Worm (Caenorhabditis elegans): ENCODE data around the gene T19D2.3.
A peak's percentile ranks its signal among the peaks of the same experiment; 100 is the strongest.

The T19D2.3 gene

ce11 chrX:3966332-3966731 lies 27.3 kb downstream of the T19D2.3 start, which contains the start of gene C16B8.2:
Gene C16B8.2, minus strand, starts transcription at chrX:3966432.
- TF ChIP-seq elt-1 (tag; optimal IDR thresholded peaks at IDR 0.05) (no peak), ztf-4 (tag; optimal IDR thresholded peaks at IDR 0.05) (no peak), zag-1 (tag; optimal IDR thresholded peaks at IDR 0.05) (no peak), peb-1 (tag; optimal IDR thresholded peaks at IDR 0.05) (no peak)

DNA sequence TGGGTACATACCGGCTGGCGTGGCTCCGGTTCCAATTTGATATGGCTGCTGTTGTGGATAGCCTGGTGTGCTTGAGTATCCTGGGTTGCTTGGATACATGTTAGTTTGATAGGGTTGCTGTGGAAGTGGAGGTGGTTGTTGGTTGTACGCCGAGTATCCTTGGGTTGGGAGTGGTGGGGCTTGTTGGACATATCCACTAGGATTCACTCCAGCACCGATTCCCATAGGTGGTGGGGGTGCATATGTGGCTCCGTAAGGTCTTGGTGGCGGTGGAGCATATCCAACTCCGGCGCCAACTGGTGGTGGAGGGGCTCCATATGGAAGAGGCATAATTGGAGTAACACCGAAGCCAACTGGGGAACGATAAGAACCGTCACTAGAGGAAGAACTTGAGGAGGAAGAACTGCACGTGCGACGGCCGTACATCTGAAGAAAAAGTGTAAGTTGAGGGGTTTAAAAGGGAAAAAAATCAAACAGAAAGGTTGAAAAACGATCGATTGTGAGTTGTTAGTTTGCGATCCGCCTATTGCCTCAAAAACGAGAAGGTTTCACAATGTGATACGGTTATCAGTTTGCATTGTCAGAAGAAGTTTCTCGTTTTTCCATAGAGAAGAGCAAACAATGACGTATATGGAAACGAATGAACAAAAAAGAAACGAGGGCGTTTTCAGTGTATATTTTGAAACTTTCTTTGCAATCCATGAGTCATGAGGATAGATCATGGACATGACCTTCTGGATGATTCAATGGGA lies 29.3 kb downstream of the T19D2.3 start, which contains the start of gene C16B8.3:
TSS of gene C16B8.3 (minus strand) at position 426 of the 752 bp plus-strand sequence.
- TF ChIP-seq egl-27 (tag; optimal IDR thresholded peaks at IDR 0.05) (no peak), mdl-1 (tag; optimal IDR thresholded peaks at IDR 0.05) (peak in 1 of 2 experiments; percentile 11), gmeb-1 (tag; optimal IDR thresholded peaks at IDR 0.05) (peak; percentile 37), aly-2 (tag; optimal IDR thresholded peaks at IDR 0.05) (no peak), nhr-11 (tag; optimal IDR thresholded peaks at IDR 0.05) (no peak), crh-2 (tag; optimal IDR thresholded peaks at IDR 0.05) (peak; percentile 61), skn-1 (tag; optimal IDR thresholded peaks at IDR 0.05) (no peak), ZK546.5 (tag; optimal IDR thresholded peaks at IDR 0.05) (no peak), snpc-4 (tag; optimal IDR thresholded peaks at IDR 0.05) (no peak), ztf-1 (GFP tag; conservative IDR thresholded peaks at IDR 0.05) (no peak), elt-1 (tag; optimal IDR thresholded peaks at IDR 0.05) (no peak), mab-5 (tag; optimal IDR thresholded peaks at IDR 0.05) (no peak), dmd-4 (tag; optimal IDR thresholded peaks at IDR 0.05) (no peak), peb-1 (tag; optimal IDR thresholded peaks at IDR 0.05) (no peak), ztf-4 (tag; optimal IDR thresholded peaks at IDR 0.05) (no peak), ceh-16 (tag; optimal IDR thresholded peaks at IDR 0.05) (no peak), elt-3 (tag; optimal IDR thresholded peaks at IDR 0.05) (no peak), sem-4 (tag; optimal IDR thresholded peaks at IDR 0.05) (no peak), nhr-12 (tag; optimal IDR thresholded peaks at IDR 0.05) (no peak), Y55F3AM.14 (GFP tag; optimal IDR thresholded peaks at IDR 0.05) (no peak), nhr-129 (tag; optimal IDR thresholded peaks at IDR 0.05) (no peak), blmp-1 (tag; optimal IDR thresholded peaks at IDR 0.05; ENCODE audit: insufficient read depth) (no peak), mbf-1 (tag; optimal IDR thresholded peaks at IDR 0.05) (no peak), sma-9 (GFP tag; optimal IDR thresholded peaks at IDR 0.05) (peak; percentile 27), sma-9 (tag; optimal IDR thresholded peaks at IDR 0.05) (no peak), lin-39 (tag; optimal IDR thresholded peaks at IDR 0.05) (no peak), F13H6.1 (tag; optimal IDR thresholded peaks at IDR 0.05) (peak; percentile 2), nhr-237 (tag; optimal IDR thresholded peaks at IDR 0.05) (no peak), fos-1 (tag; optimal IDR thresholded peaks at IDR 0.05) (peak; percentile 67), lin-13 (GFP tag; optimal IDR thresholded peaks at IDR 0.05) (no peak), nhr-6 (tag; optimal IDR thresholded peaks at IDR 0.05) (no peak), nhr-23 (tag; optimal IDR thresholded peaks at IDR 0.05) (no peak), R02D3.7 (tag; optimal IDR thresholded peaks at IDR 0.05) (no peak), C34F6.9 (tag; optimal IDR thresholded peaks at IDR 0.05) (no peak), unc-62 (GFP tag; optimal IDR thresholded peaks at IDR 0.05) (no peak), nhr-10 (tag; optimal IDR thresholded peaks at IDR 0.05) (no peak), unc-39 (tag; optimal IDR thresholded peaks at IDR 0.05) (no peak), ama-1 (optimal IDR thresholded peaks at IDR 0.05) (no peak), zag-1 (tag; optimal IDR thresholded peaks at IDR 0.05) (no peak), lsy-2 (tag; optimal IDR thresholded peaks at IDR 0.05) (no peak), sma-3 (GFP tag; optimal IDR thresholded peaks at IDR 0.05) (no peak), ztf-11 (tag; optimal IDR thresholded peaks at IDR 0.05) (no peak), nhr-77 (tag; optimal IDR thresholded peaks at IDR 0.05) (no peak), unc-55 (GFP tag; optimal IDR thresholded peaks at IDR 0.05) (no peak), nhr-21 (tag; optimal IDR thresholded peaks at IDR 0.05) (no peak)
